5 fruit fly cellular contexts compared by ENCODE assay signal in genomic region chr2L:4403013-4403604, dm6.
TF ChIP-seq lines count a peak whose summit lies in the region.

TSS of gene Dim1 (plus strand) at chr2L:4403251.

- TF ChIP-seq CTCF in whole organism, embryonic (GFP tag; optimal IDR thresholded peaks at IDR 0.05; lab: Kevin White, UChicago), result peak; percentile 14

TF ChIP-seq in whole organism, adult, 20 proteins besides CTCF, POLR2A, EP300 and RAD21:
- no peak for TF ChIP-seq tj (GFP tag; optimal IDR thresholded peaks at IDR 0.05; lab: Kevin White, UChicago)
- no peak for TF ChIP-seq ovo (GFP tag; optimal IDR thresholded peaks at IDR 0.05; lab: Kevin White, UChicago)
- no peak for TF ChIP-seq CG1620 (GFP tag; optimal IDR thresholded peaks at IDR 0.05; lab: Kevin White, UChicago)
- peak; percentile 18 for TF ChIP-seq CG11617 (GFP tag; optimal IDR thresholded peaks at IDR 0.05; lab: Kevin White, UChicago)
- TF ChIP-seq pad (GFP tag; optimal IDR thresholded peaks at IDR 0.05; lab: Kevin White, UChicago), result no peak
- peak; percentile 28 for TF ChIP-seq Hr96 (GFP tag; optimal IDR thresholded peaks at IDR 0.05; lab: Kevin White, UChicago)
- TF ChIP-seq Crg-1 (GFP tag; optimal IDR thresholded peaks at IDR 0.05; lab: Kevin White, UChicago), result no peak
- TF ChIP-seq Mnt (GFP tag; optimal IDR thresholded peaks at IDR 0.05; lab: Kevin White, UChicago), result no peak
- no peak for TF ChIP-seq toe (GFP tag; optimal IDR thresholded peaks at IDR 0.05; lab: Kevin White, UChicago)
- no peak for TF ChIP-seq cnc (optimal IDR thresholded peaks at IDR 0.05; lab: Kevin White, UChicago)
- TF ChIP-seq bab1 (GFP tag; optimal IDR thresholded peaks at IDR 0.05; lab: Kevin White, UChicago), result peak; percentile 70
- TF ChIP-seq CG12768 (GFP tag; optimal IDR thresholded peaks at IDR 0.05; lab: Kevin White, UChicago), result no peak
- TF ChIP-seq kay (GFP tag; lab: Kevin White, UChicago; ENCODE audit: borderline replicate concordance), result no peak
- no peak for TF ChIP-seq cic (GFP tag; optimal IDR thresholded peaks at IDR 0.05; lab: Kevin White, UChicago)
- TF ChIP-seq CG5204 (GFP tag; optimal IDR thresholded peaks at IDR 0.05; lab: Kevin White, UChicago), result no peak
- no peak for TF ChIP-seq CG14711 (tag; optimal IDR thresholded peaks at IDR 0.05; lab: Kevin White, UChicago)
- TF ChIP-seq CG7045 (GFP tag; optimal IDR thresholded peaks at IDR 0.05; lab: Kevin White, UChicago), result no peak
- peak; percentile 8 for TF ChIP-seq CG33017 (tag; optimal IDR thresholded peaks at IDR 0.05; lab: Kevin White, UChicago)

TF ChIP-seq in whole organism, embryonic, 481 proteins besides CTCF, POLR2A, EP300 and RAD21 (continues in another document):
- TF ChIP-seq CG13775 (GFP tag; optimal IDR thresholded peaks at IDR 0.05; lab: Kevin White, UChicago) (peak; percentile 31), NK7.1 (GFP tag; optimal IDR thresholded peaks at IDR 0.05; lab: Kevin White, UChicago) (peak; percentile 11), Dll (GFP tag; IDR thresholded peaks at IDR 0.05; lab: Robert Waterston, UW; ENCODE audit: partially characterized antibody) (peak; percentile 85), Rfx (GFP tag; IDR thresholded peaks at IDR 0.05; lab: Robert Waterston, UW) (peak; percentile 53; the same call in 1 of the 2 replicates), CG15514 (GFP tag; optimal IDR thresholded peaks at IDR 0.05; lab: Kevin White, UChicago) (peak; percentile 54), CG8281 (tag; optimal IDR thresholded peaks at IDR 0.05; lab: Kevin White, UChicago) (no peak), schlank (tag; optimal IDR thresholded peaks at IDR 0.05; lab: Kevin White, UChicago) (peak; percentile 23), knrl (GFP tag; IDR thresholded peaks at IDR 0.05; lab: Robert Waterston, UW; ENCODE audit: partially characterized antibody) (peak; percentile 61), inv (GFP tag; IDR thresholded peaks at IDR 0.05; lab: Robert Waterston, UW; ENCODE audit: partially characterized antibody) (peak; percentile 27; the same call in 1 of the 2 replicates), chinmo (GFP tag; IDR thresholded peaks at IDR 0.05; lab: Robert Waterston, UW; ENCODE audit: partially characterized antibody) (peak; percentile 78; the same call in 1 of the 4 replicates), CG2875 (GFP tag; optimal IDR thresholded peaks at IDR 0.05; lab: Kevin White, UChicago) (peak; percentile 33), MESR4 (GFP tag; optimal IDR thresholded peaks at IDR 0.05; lab: Kevin White, UChicago) (peak; percentile 69), Med (GFP tag; lab: Kevin White, UChicago) (peak; percentile 94), CG14710 (tag; optimal IDR thresholded peaks at IDR 0.05; lab: Kevin White, UChicago) (peak; percentile 22), Ets97D (GFP tag; optimal IDR thresholded peaks at IDR 0.05; lab: Kevin White, UChicago) (peak; percentile 97), Meics (GFP tag; optimal IDR thresholded peaks at IDR 0.05; lab: Kevin White, UChicago) (no peak), CG34376 (GFP tag; optimal IDR thresholded peaks at IDR 0.05; lab: Kevin White, UChicago) (peak; percentile 53)

TF ChIP-seq in whole organism, prepupa, 60 proteins besides CTCF, POLR2A, EP300 and RAD21:
- peak; percentile 43 for TF ChIP-seq CG9139 (GFP tag; optimal IDR thresholded peaks at IDR 0.05; lab: Kevin White, UChicago)
- TF ChIP-seq CG34406 (GFP tag; optimal IDR thresholded peaks at IDR 0.05; lab: Kevin White, UChicago), result peak; percentile 59
- peak; percentile 40 for TF ChIP-seq achi (GFP tag; optimal IDR thresholded peaks at IDR 0.05; lab: Kevin White, UChicago)
- no peak for TF ChIP-seq Gug (GFP tag; IDR thresholded peaks at IDR 0.05; lab: Robert Waterston, UW)
- peak; percentile 61 for TF ChIP-seq CG6163 (GFP tag; IDR thresholded peaks at IDR 0.05; lab: Robert Waterston, UW)

TF ChIP-seq in whole organism, pupa, 21 proteins besides CTCF, POLR2A, EP300 and RAD21:
- TF ChIP-seq CG4496 (GFP tag; IDR thresholded peaks at IDR 0.05; lab: Robert Waterston, UW) (peak; percentile 57; the same call in 2 of the 3 replicates), CG10348 (GFP tag; IDR thresholded peaks at IDR 0.05; lab: Robert Waterston, UW) (no peak), CG12605 (GFP tag; IDR thresholded peaks at IDR 0.05; lab: Robert Waterston, UW) (peak; percentile 37; the same call in 1 of the 2 replicates), Pif1A (GFP tag; optimal IDR thresholded peaks at IDR 0.05; lab: Kevin White, UChicago) (no peak), CG8159 (tag; optimal IDR thresholded peaks at IDR 0.05; lab: Kevin White, UChicago) (no peak), CG14655 (GFP tag; optimal IDR thresholded peaks at IDR 0.05; lab: Kevin White, UChicago) (no peak), fd96Ca (GFP tag; IDR thresholded peaks at IDR 0.05; lab: Robert Waterston, UW) (no peak), D1 (tag; optimal IDR thresholded peaks at IDR 0.05; lab: Kevin White, UChicago) (no peak), Snoo (tag; optimal IDR thresholded peaks at IDR 0.05; lab: Kevin White, UChicago) (no peak)

TF ChIP-seq in whole organism, wandering third instar larva, 38 proteins besides CTCF, POLR2A, EP300 and RAD21:
- TF ChIP-seq Rel (GFP tag; optimal IDR thresholded peaks at IDR 0.05; lab: Kevin White, UChicago), result no peak
- TF ChIP-seq Rel (tag; optimal IDR thresholded peaks at IDR 0.05; lab: Kevin White, UChicago), result peak; percentile 84
- peak; percentile 35 for TF ChIP-seq CG9705 (GFP tag; optimal IDR thresholded peaks at IDR 0.05; lab: Kevin White, UChicago)
- no peak for TF ChIP-seq br (GFP tag; optimal IDR thresholded peaks at IDR 0.05; lab: Kevin White, UChicago)
- peak; percentile 35 for TF ChIP-seq Hr83 (GFP tag; optimal IDR thresholded peaks at IDR 0.05; lab: Kevin White, UChicago; ENCODE audit: poor library complexity, severe bottlenecking)
